Worm (Caenorhabditis elegans) whole organism, L2 larva: ENCODE results near the gene R12H7.4.

Source experiments
- ceh-82 ChIP-seq: fragments of 150-350 bp; optimal IDR thresholded peaks from 2 replicates; lab custom pipeline; 2014; ENCODE audit warnings: missing biosample characterization, missing genetic modification characterization
- lin-11 ChIP-seq: fragments of 150-350 bp; sonication (generic microtip); optimal IDR thresholded peaks from 2 replicates; lab custom pipeline; 2014; ENCODE audit warnings: missing biosample characterization, missing genetic modification characterization, inconsistent platforms, mixed read lengths
- nhr-129 ChIP-seq: fragments of 150-350 bp; optimal IDR thresholded peaks from 2 replicates; lab custom pipeline; 2014; ENCODE audit warnings: missing biosample characterization, missing genetic modification characterization

R12H7.4 gene

DNA sequence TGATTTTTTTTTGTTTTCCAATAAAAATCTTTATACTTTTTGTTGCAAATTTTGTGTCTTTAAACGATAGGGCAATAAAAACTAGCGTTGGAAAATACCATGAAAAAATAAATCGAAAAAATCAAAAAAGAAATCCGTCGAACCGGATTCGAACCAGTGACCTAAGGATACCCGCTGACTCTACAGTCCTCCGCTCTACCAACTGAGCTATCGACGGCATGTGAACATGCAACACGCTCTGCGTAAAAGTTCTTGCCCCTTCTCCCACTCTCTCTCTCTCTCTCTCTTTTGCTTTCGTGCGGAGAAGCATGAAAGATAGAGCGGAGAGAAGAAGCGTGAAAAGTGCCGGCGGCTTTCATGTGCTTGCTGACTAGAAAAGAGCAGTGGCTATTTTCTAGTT lies 47.6 kb downstream of the R12H7.4 start (continued):
- TF ChIP-seq lin-11 (tag; lab: Kevin White, UChicago) (peak; percentile 28), ceh-82 (tag; lab: Kevin White, UChicago) (no peak)

DNA sequence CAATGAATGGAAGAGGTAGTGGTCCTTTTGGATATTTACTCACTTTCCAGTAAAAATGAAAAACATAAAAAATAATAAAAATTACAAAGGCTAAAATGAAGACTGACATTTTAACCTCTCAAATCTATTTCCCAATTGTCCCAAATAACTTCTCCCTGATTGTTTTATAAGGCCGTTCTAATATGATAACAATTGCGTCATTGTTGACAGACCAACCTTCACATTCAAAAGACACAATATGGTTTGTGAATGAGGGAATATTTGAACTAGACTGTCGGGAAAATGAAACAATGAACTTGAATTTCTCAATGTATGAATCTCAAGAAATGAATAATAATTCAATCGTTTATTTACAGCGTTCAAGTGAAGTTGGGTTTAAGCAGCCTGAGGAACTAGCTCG lies 50.3 kb downstream of the R12H7.4 start, which contains the start of gene cyp-14A1:
TSS of gene cyp-14A1 (minus strand) at position 126 of the 400 bp plus-strand sequence.
- TF ChIP-seq nhr-129 (tag; lab: Kevin White, UChicago) (peak; percentile 74), ceh-82 (tag; lab: Kevin White, UChicago) (no peak)
